Worm (Caenorhabditis elegans): ENCODE data around the gene tap-1.

DNA sequence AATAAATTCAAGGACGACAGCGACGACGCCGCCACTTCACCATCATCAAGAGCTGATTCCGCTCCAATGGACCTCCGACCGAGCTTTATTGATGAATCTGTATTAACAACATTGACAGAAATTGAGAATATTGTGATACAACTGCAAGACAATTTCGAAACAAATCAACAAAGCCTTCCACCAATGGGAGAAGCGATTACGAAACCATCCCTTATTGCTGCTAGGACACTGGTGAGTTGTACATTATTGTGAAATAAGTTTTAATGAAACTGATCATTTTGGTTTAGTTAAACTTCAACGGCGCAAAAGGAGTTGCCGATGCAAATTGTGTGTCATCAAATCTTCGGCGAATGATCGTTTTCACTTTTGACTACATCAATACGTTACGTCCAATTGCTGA, 30.3 kb upstream of the tap-1 start:
- TF ChIP-seq pqm-1 (tag; optimal IDR thresholded peaks at IDR 0.05) (no peak), tag-97 (GFP tag; IDR thresholded peaks at IDR 0.05) (no peak), F49E8.2 (tag; optimal IDR thresholded peaks at IDR 0.05; ENCODE audit: borderline replicate concordance) (no peak), nhr-237 (tag; optimal IDR thresholded peaks at IDR 0.05) (no peak), arid-1 (GFP tag; conservative IDR thresholded peaks at IDR 0.05) (no peak), lir-3 (tag; optimal IDR thresholded peaks at IDR 0.05) (no peak), R02D3.7 (tag; optimal IDR thresholded peaks at IDR 0.05) (no peak), nhr-77 (tag; optimal IDR thresholded peaks at IDR 0.05) (no peak), dmd-8 (GFP tag; IDR thresholded peaks at IDR 0.05) (no peak), Y105C5A.15 (GFP tag; IDR thresholded peaks at IDR 0.05) (no peak), pha-4 (GFP tag; IDR thresholded peaks at IDR 0.05) (no peak), pha-4 (tag; optimal IDR thresholded peaks at IDR 0.05) (no peak), ces-1 (GFP tag; optimal IDR thresholded peaks at IDR 0.05) (no peak), unc-130 (GFP tag; optimal IDR thresholded peaks at IDR 0.05) (no peak), lsy-2 (tag; optimal IDR thresholded peaks at IDR 0.05) (no peak)

Measured in whole organism, L4 larva.